Worm (Caenorhabditis elegans) whole organism, early embryonic: Measurements from ENCODE around the gene uda-1.

ENCODE experiments used
- B0310.2 ChIP-seq: sonication (generic microtip); optimal IDR thresholded peaks from 2 replicates; lab custom pipeline; 2016; ENCODE audit warnings: mild to moderate bottlenecking, missing genetic modification characterization, missing compliant biosample characterization
- F13C5.2 ChIP-seq: sonication (generic microtip); optimal IDR thresholded peaks from 2 replicates; lab custom pipeline; 2017; ENCODE audit warnings: mild to moderate bottlenecking, missing genetic modification characterization, inconsistent platforms, missing compliant biosample characterization
- aly-1 ChIP-seq: sonication (generic microtip); optimal IDR thresholded peaks from 2 replicates; lab custom pipeline; 2016; ENCODE audit warnings: missing genetic modification characterization, missing compliant biosample characterization
- ama-1 ChIP-seq: fragments of 150-350 bp; optimal IDR thresholded peaks from 2 replicates; lab custom pipeline; 2014
- ceh-13 ChIP-seq: fragments of 200-800 bp; sonication (Bioruptor generic); optimal IDR thresholded peaks from 2 replicates; lab custom pipeline; 2018; ENCODE audit warnings: mild to moderate bottlenecking, missing genetic modification characterization, missing compliant biosample characterization
- ceh-36 ChIP-seq: sonication (generic microtip); optimal IDR thresholded peaks from 2 replicates; lab custom pipeline; 2016; ENCODE audit warnings: missing genetic modification characterization, inconsistent platforms, missing compliant biosample characterization
- ets-7 ChIP-seq: sonication (generic microtip); optimal IDR thresholded peaks from 2 replicates; lab custom pipeline; 2016; ENCODE audit warnings: missing genotype, missing genetic modification characterization, missing compliant biosample characterization
- flt-1 ChIP-seq: fragments of 200-800 bp; sonication (Bioruptor generic); IDR thresholded peaks from 2 replicates; pipeline ENCODE4 v1.3.6; 2022; ENCODE audit warnings: missing genetic modification characterization, missing compliant biosample characterization
- hmbx-1 ChIP-seq: sonication (generic microtip); optimal IDR thresholded peaks from 2 replicates; lab custom pipeline; 2016; ENCODE audit warnings: mild to moderate bottlenecking, missing genetic modification characterization, missing compliant biosample characterization
- hmg-4 ChIP-seq: fragments of 200-800 bp; sonication (Bioruptor generic); optimal IDR thresholded peaks from 2 replicates; lab custom pipeline; 2018; ENCODE audit warnings: mild to moderate bottlenecking, missing genetic modification characterization, missing compliant biosample characterization
- hnd-1 ChIP-seq: sonication (generic microtip); optimal IDR thresholded peaks from 2 replicates; lab custom pipeline; 2016; ENCODE audit warnings: missing genetic modification characterization, missing compliant biosample characterization
- pes-1 ChIP-seq: fragments of 200-800 bp; sonication (Bioruptor generic); IDR thresholded peaks from 2 replicates; pipeline ENCODE4 v1.3.6; 2022; ENCODE audit warnings: missing genetic modification reagents, missing genetic modification characterization, missing compliant biosample characterization
- scrt-1 ChIP-seq: fragments of 200-800 bp; sonication (Bioruptor generic); IDR thresholded peaks from 2 replicates; pipeline ENCODE4 v1.3.6; 2022; ENCODE audit warnings: missing genetic modification characterization, missing compliant biosample characterization
- sea-1 ChIP-seq: fragments of 200-800 bp; sonication (Bioruptor generic); conservative IDR thresholded peaks from 2 replicates; pipeline ENCODE4 v1.3.6; 2022; ENCODE audit warnings: missing genetic modification characterization, missing compliant biosample characterization
- tbx-11 ChIP-seq: fragments of 200-800 bp; sonication (Bioruptor generic); IDR thresholded peaks from 2 replicates; pipeline ENCODE4 v1.3.6; 2022; ENCODE audit warnings: missing genetic modification characterization, missing compliant biosample characterization
- tbx-37 ChIP-seq: fragments of 200-800 bp; sonication (Bioruptor generic); conservative IDR thresholded peaks from 2 replicates; pipeline ENCODE4 v1.3.6; 2022; ENCODE audit warnings: missing genetic modification reagents, missing genetic modification characterization, missing compliant biosample characterization
- tra-4 ChIP-seq: sonication (generic microtip); optimal IDR thresholded peaks from 2 replicates; lab custom pipeline; 2017; ENCODE audit warnings: missing genetic modification characterization, missing compliant biosample characterization

The uda-1 gene

ce11 chrV:10043234-10043796, 38.8 kb downstream of the uda-1 start, which contains the start of gene T06E8.8:
T06E8.8 (plus strand) TSS chrV:10043746.
- TF ChIP-seq F13C5.2 (no peak), hmbx-1 (tag; lab: Kevin White, UChicago) (no peak), tbx-37 (GFP tag; lab: Robert Waterston, UW) (no peak), tbx-11 (no peak), hmg-4 (no peak), sea-1 (GFP tag; lab: Robert Waterston, UW) (no peak), scrt-1 (GFP tag; lab: Robert Waterston, UW) (no peak), B0310.2 (no peak)

- no peak for TF ChIP-seq ama-1 (lab: Kevin White, UChicago)
- TF ChIP-seq aly-1, result no peak
- TF ChIP-seq flt-1 (GFP tag; lab: Robert Waterston, UW), result no peak
- TF ChIP-seq hmg-4, result no peak
- TF ChIP-seq scrt-1 (GFP tag; lab: Robert Waterston, UW), result no peak
- TF ChIP-seq ceh-36 (tag; lab: Kevin White, UChicago), result no peak
These were observed 40.2 kb downstream of the uda-1 start for ce11 chrV:10044735-10045134.

- no peak for TF ChIP-seq sea-1 (GFP tag; lab: Robert Waterston, UW)
- no peak for TF ChIP-seq scrt-1 (GFP tag; lab: Robert Waterston, UW)
- TF ChIP-seq tra-4 (tag; lab: Kevin White, UChicago), result no peak
- no peak for TF ChIP-seq ceh-36 (tag; lab: Kevin White, UChicago)
- TF ChIP-seq ets-7 (tag; lab: Kevin White, UChicago), result no peak
- no peak for TF ChIP-seq tbx-11
- no peak for TF ChIP-seq pes-1
- TF ChIP-seq hnd-1, result no peak
- no peak for TF ChIP-seq hmg-4
- TF ChIP-seq aly-1, result no peak
- TF ChIP-seq flt-1 (GFP tag; lab: Robert Waterston, UW), result no peak
- no peak for TF ChIP-seq hmbx-1 (tag; lab: Kevin White, UChicago)
- TF ChIP-seq B0310.2, result no peak
These were observed 41.9 kb downstream of the uda-1 start for ce11 chrV:10046503-10046902.

- TF ChIP-seq ets-7 (tag; lab: Kevin White, UChicago) (no peak), scrt-1 (GFP tag; lab: Robert Waterston, UW) (no peak), ama-1 (lab: Kevin White, UChicago) (no peak), aly-1 (no peak), F13C5.2 (no peak), B0310.2 (no peak), ceh-36 (tag; lab: Kevin White, UChicago) (no peak), hmg-4 (no peak), tbx-11 (no peak)
These were observed 42.6 kb downstream of the uda-1 start for ce11 chrV:10047189-10047588.

DNA sequence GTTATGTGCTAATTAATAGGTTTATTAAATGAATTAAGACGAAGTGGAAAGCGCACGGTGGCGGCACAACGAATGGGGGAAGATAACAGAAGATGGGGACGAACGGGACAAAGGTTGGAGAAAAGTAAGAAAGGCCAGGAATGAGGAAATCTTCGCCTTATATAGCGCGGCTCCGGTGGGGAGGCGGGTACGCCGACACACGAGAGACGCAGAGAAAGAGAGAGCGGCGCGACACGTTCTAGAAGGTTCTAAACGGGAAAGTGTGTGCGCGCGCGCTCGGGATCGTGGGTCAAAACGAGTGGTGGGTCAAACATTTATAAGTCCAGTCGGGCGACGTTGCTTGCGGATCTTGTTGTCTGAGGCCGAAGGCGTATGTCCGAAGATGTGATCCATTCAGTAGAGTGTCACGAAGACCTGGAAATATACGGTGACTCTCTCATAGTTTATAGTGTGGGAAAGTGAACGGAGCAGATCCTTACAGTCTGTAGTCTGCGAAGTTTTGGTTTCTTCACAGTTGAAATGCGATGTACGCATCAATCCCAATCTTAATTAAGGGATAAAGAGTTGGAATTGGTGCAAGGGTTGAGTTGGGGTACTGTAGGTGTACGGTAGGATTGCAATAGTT, 44.7 kb downstream of the uda-1 start:
- TF ChIP-seq scrt-1 (GFP tag; lab: Robert Waterston, UW), result 0 out of 2 replicates have a peak, but pooled peaks have one; percentile 29
- 0 out of 2 replicates have a peak, but pooled peaks have one; percentile 60 for TF ChIP-seq pes-1
- 0 out of 2 replicates have a peak, but pooled peaks have one; percentile 12 for TF ChIP-seq tbx-11

DNA sequence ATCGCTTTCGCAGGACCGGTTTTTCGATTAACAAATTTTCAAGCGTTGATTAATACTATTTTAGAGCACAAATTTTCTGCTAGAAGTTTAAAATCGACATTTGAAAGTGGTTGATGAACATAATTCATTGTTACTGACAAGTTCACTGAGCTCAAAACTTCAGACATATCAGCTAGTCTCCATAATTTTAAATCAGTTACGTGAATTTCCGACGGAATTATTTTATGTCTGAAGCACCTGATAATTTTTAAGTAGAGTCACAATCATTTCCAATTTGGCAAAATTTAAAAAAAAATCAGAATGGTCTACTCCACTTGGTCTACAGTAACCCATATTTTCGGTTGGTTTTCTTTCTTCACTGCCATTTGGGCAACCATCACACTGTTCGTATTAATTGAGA, 47.3 kb downstream of the uda-1 start, which contains the start of gene str-118:
Gene str-118, plus strand, starts transcription at position 301 of the 400 bp plus-strand sequence.
- TF ChIP-seq ceh-13 (no peak), ceh-36 (tag; lab: Kevin White, UChicago) (no peak), sea-1 (GFP tag; lab: Robert Waterston, UW) (no peak), B0310.2 (no peak), F13C5.2 (no peak), tbx-37 (GFP tag; lab: Robert Waterston, UW) (no peak), flt-1 (GFP tag; lab: Robert Waterston, UW) (no peak), hnd-1 (no peak), hmbx-1 (tag; lab: Kevin White, UChicago) (no peak), pes-1 (no peak), tbx-11 (no peak), ets-7 (tag; lab: Kevin White, UChicago) (no peak), tra-4 (tag; lab: Kevin White, UChicago) (no peak), ama-1 (lab: Kevin White, UChicago) (no peak), aly-1 (no peak), scrt-1 (GFP tag; lab: Robert Waterston, UW) (no peak), hmg-4 (no peak)

DNA sequence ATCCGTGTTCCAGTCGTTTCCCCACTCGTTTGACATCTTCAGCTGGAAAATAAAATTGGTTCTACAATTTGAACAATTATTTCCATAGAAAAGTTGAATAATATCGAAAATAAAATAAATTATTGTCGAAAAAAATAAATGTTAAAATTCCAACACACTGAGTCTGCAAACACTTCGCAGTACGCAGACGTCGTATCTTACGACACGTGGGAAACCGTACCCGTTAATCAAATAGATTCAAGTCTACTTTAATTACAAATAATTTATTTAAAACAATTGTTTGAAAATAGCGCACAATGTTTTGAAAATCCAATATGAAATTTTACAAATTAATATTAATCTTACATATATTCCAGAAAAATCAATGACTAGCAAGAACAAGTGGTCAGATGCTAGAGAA, 50.3 kb downstream of the uda-1 start, which contains the start of gene yif-1:
Gene yif-1, minus strand, starts transcription at position 42 of the 400 bp plus-strand sequence.
- no peak for TF ChIP-seq F13C5.2
- no peak for TF ChIP-seq tra-4 (tag; lab: Kevin White, UChicago)
- TF ChIP-seq tbx-11, result no peak
- TF ChIP-seq flt-1 (GFP tag; lab: Robert Waterston, UW), result no peak
- no peak for TF ChIP-seq hmbx-1 (tag; lab: Kevin White, UChicago)
- no peak for TF ChIP-seq hmg-4
- no peak for TF ChIP-seq pes-1
- TF ChIP-seq scrt-1 (GFP tag; lab: Robert Waterston, UW), result no peak
- TF ChIP-seq B0310.2, result no peak
